Fruit fly (Drosophila melanogaster) whole organism, embryonic: ENCODE results near the gene CG10801.

ENCODE experiments used
- Atf3 ChIP-seq: fragments of 200-800 bp; sonication (Bioruptor generic); optimal IDR thresholded peaks from 3 replicates; lab custom pipeline; 2016; ENCODE audit warnings: missing biosample characterization, missing genetic modification characterization
- CG10565 ChIP-seq: fragments of 200-800 bp; sonication (Bioruptor generic); optimal IDR thresholded peaks from 3 replicates; lab custom pipeline; 2016; ENCODE audit warnings: missing biosample characterization, mild to moderate bottlenecking, missing genetic modification characterization
- CG11696 ChIP-seq: fragments of 200-800 bp; sonication (Bioruptor generic); IDR thresholded peaks from 2 replicates; pipeline ENCODE4 v1.3.6; 2022; ENCODE audit warnings: missing biosample characterization, missing genetic modification characterization
- CG12219 ChIP-seq: fragments of 200-800 bp; sonication (Bioruptor generic); optimal IDR thresholded peaks from 3 replicates; lab custom pipeline; 2018; ENCODE audit warnings: missing biosample characterization, mild to moderate bottlenecking, missing genetic modification characterization
- CG1602 ChIP-seq: fragments of 200-800 bp; sonication (Bioruptor generic); optimal IDR thresholded peaks from 3 replicates; lab custom pipeline; 2016; ENCODE audit warnings: missing biosample characterization, missing genetic modification characterization
- CG17568 ChIP-seq: fragments of 200-800 bp; sonication (Bioruptor generic); optimal IDR thresholded peaks from 2 replicates; lab custom pipeline; 2018; ENCODE audit warnings: missing biosample characterization, mild to moderate bottlenecking, missing genetic modification characterization, moderate library complexity
- CG17802 ChIP-seq: fragments of 200-800 bp; sonication (Bioruptor generic); optimal IDR thresholded peaks from 2 replicates; lab custom pipeline; 2018; ENCODE audit warnings: missing biosample characterization, mild to moderate bottlenecking, missing genetic modification characterization, moderate library complexity
- CG18476 ChIP-seq: fragments of 200-800 bp; sonication (Bioruptor generic); optimal IDR thresholded peaks from 2 replicates; lab custom pipeline; 2016; ENCODE audit warnings: missing biosample characterization, mild to moderate bottlenecking, missing genetic modification characterization
- CG2199 ChIP-seq: fragments of 200-800 bp; sonication (Bioruptor generic); IDR thresholded peaks from 3 replicates; pipeline ENCODE4 v1.3.6; 2022; ENCODE audit warnings: missing biosample characterization, missing genetic modification characterization
- CG32532 ChIP-seq: fragments of 200-800 bp; sonication (Bioruptor generic); IDR thresholded peaks from 2 replicates; pipeline ENCODE4 v1.3.6; 2022; ENCODE audit warnings: missing biosample characterization, missing genetic modification characterization
- CG32767 ChIP-seq: fragments of 200-800 bp; sonication (Bioruptor generic); IDR thresholded peaks from 2 replicates; pipeline ENCODE4 v1.3.6; 2022; ENCODE audit warnings: missing biosample characterization, missing genetic modification characterization
- CG3838 ChIP-seq: fragments of 200-800 bp; sonication (Bioruptor generic); optimal IDR thresholded peaks from 3 replicates; lab custom pipeline; 2016; ENCODE audit warnings: missing biosample characterization, missing genetic modification characterization
- CG4424 ChIP-seq: fragments of 200-800 bp; sonication (Bioruptor generic); optimal IDR thresholded peaks from 3 replicates; lab custom pipeline; 2016; ENCODE audit warnings: missing biosample characterization, missing genetic modification characterization
- CG4707 ChIP-seq: fragments of 200-800 bp; sonication (Bioruptor generic); optimal IDR thresholded peaks from 2 replicates; lab custom pipeline; 2018; ENCODE audit warnings: missing biosample characterization, mild to moderate bottlenecking, missing genetic modification characterization, moderate library complexity
- CG6765 ChIP-seq: fragments of 200-800 bp; sonication (Bioruptor generic); optimal IDR thresholded peaks from 3 replicates; lab custom pipeline; 2017; ENCODE audit warnings: missing biosample characterization, mild to moderate bottlenecking, missing genetic modification characterization
- CG8290 ChIP-seq, 3 experiments: fragments of 200-800 bp; sonication (Bioruptor generic); optimal IDR thresholded peaks; 2 replicates each; lab custom pipeline; 2016 to 2019; ENCODE audit warnings: missing biosample characterization in 3 of 3, missing genetic modification characterization in 3 of 3, mild to moderate bottlenecking in 2 of 3, moderate library complexity in 1 of 3
- CG8924 ChIP-seq: fragments of 200-800 bp; optimal IDR thresholded peaks from 3 replicates; lab custom pipeline; 2019; ENCODE audit warnings: missing biosample characterization, mild to moderate bottlenecking, missing genetic modification characterization, moderate library complexity
- CTCF ChIP-seq: fragments of 200-800 bp; sonication (Bioruptor generic); optimal IDR thresholded peaks from 2 replicates; lab custom pipeline; 2017; ENCODE audit warnings: missing biosample characterization, mild to moderate bottlenecking, missing genetic modification characterization, moderate library complexity
- D ChIP-seq, 2 experiments: fragments of 200-800 bp in 1 of 2; fragments of >200 bp in 1 of 2; sonication (Bioruptor generic) in 1 of 2; optimal IDR thresholded peaks; 2 replicates in 1 of 2; 3 replicates in 1 of 2; lab custom pipeline; 2017; ENCODE audit warnings: mild to moderate bottlenecking in 1 of 2, missing biosample characterization in 1 of 2, missing genetic modification characterization in 1 of 2, missing genetic modification reagents in 1 of 2
- D19A ChIP-seq: fragments of 200-800 bp; optimal IDR thresholded peaks from 3 replicates; lab custom pipeline; 2019; ENCODE audit warnings: missing biosample characterization, mild to moderate bottlenecking, missing genetic modification characterization, moderate library complexity
- Dbx ChIP-seq: fragments of 200-800 bp; sonication (Bioruptor generic); IDR thresholded peaks from 3 replicates; pipeline ENCODE4 v1.3.6; 2022; ENCODE audit warnings: missing biosample characterization, missing genetic modification characterization
- E2f2 ChIP-seq: fragments of 200-800 bp; sonication (Bioruptor generic); IDR thresholded peaks from 2 replicates; pipeline ENCODE4 v1.3.6; 2022; ENCODE audit warnings: missing biosample characterization, missing genetic modification characterization
- Ets65A ChIP-seq: fragments of 200-800 bp; sonication (Bioruptor generic); peaks from one replicate; lab custom pipeline; 2016; ENCODE audit warnings: missing biosample characterization, missing genetic modification characterization
- Ets97D ChIP-seq: fragments of 200-800 bp; sonication (Bioruptor generic); optimal IDR thresholded peaks from 3 replicates; lab custom pipeline; 2016; ENCODE audit warnings: missing biosample characterization, missing genetic modification characterization
- Fer3 ChIP-seq: fragments of 200-800 bp; sonication (Bioruptor generic); optimal IDR thresholded peaks from 2 replicates; lab custom pipeline; 2018; ENCODE audit warnings: missing biosample characterization, mild to moderate bottlenecking, missing genetic modification characterization, moderate library complexity
- Hand ChIP-seq: fragments of 200-800 bp; sonication (Bioruptor generic); optimal IDR thresholded peaks from 2 replicates; lab custom pipeline; 2017; ENCODE audit warnings: mild to moderate bottlenecking, missing biosample characterization, missing genetic modification reagents, missing genetic modification characterization
- Mrtf ChIP-seq: fragments of 200-800 bp; sonication (Bioruptor generic); IDR thresholded peaks from 3 replicates; pipeline ENCODE4 v1.3.6; 2022; ENCODE audit warnings: missing biosample characterization, missing genetic modification characterization
- Side ChIP-seq: fragments of 200-800 bp; sonication (Bioruptor generic); optimal IDR thresholded peaks from 2 replicates; lab custom pipeline; 2016; ENCODE audit warnings: missing biosample characterization, missing genetic modification characterization
- Taf1 ChIP-seq: fragments of 200-800 bp; sonication (Bioruptor generic); IDR thresholded peaks from 2 replicates; pipeline ENCODE4 v1.3.6; 2022; ENCODE audit warnings: missing biosample characterization, missing genetic modification characterization
- Trl ChIP-seq, 3 experiments: fragments of >200 bp in 2 of 3; fragments of 200-800 bp in 1 of 3; sonication (Bioruptor generic) in 1 of 3; optimal IDR thresholded peaks; 2 replicates in 1 of 3; 3 replicates in 2 of 3; lab custom pipeline; 2016 to 2017; ENCODE audit warnings: missing biosample characterization in 1 of 3, missing genetic modification characterization in 1 of 3
- abd-A ChIP-seq: fragments of 200-800 bp; sonication (Bioruptor generic); optimal IDR thresholded peaks from 3 replicates; lab custom pipeline; 2019; ENCODE audit warnings: missing biosample characterization, mild to moderate bottlenecking, missing genetic modification characterization, moderate library complexity
- cg ChIP-seq: fragments of 200-800 bp; sonication (Bioruptor generic); optimal IDR thresholded peaks from 3 replicates; lab custom pipeline; 2019; ENCODE audit warnings: missing biosample characterization, mild to moderate bottlenecking, missing genetic modification characterization, moderate library complexity
- ci ChIP-seq: fragments of 200-800 bp; sonication (Bioruptor generic); IDR thresholded peaks from 3 replicates; pipeline ENCODE4 v1.3.6; 2022; ENCODE audit warnings: missing biosample characterization, missing genetic modification characterization
- eyg ChIP-seq: fragments of 200-800 bp; sonication (Bioruptor generic); optimal IDR thresholded peaks from 3 replicates; lab custom pipeline; 2016; ENCODE audit warnings: missing biosample characterization, missing genetic modification characterization
- onecut ChIP-seq: fragments of 200-800 bp; sonication (Bioruptor generic); IDR thresholded peaks from 2 replicates; pipeline ENCODE4 v1.3.6; 2022; ENCODE audit warnings: missing biosample characterization, missing genetic modification characterization
- pfk ChIP-seq: fragments of 200-800 bp; sonication (Bioruptor generic); optimal IDR thresholded peaks from 2 replicates; lab custom pipeline; 2018; ENCODE audit warnings: missing biosample characterization, mild to moderate bottlenecking, missing genetic modification characterization, moderate library complexity
- ranshi ChIP-seq: fragments of 200-800 bp; sonication (Bioruptor generic); IDR thresholded peaks from 2 replicates; pipeline ENCODE4 v1.3.6; 2022; ENCODE audit warnings: missing biosample characterization, missing genetic modification characterization
- row ChIP-seq: fragments of 200-800 bp; sonication (Bioruptor generic); IDR thresholded peaks from 3 replicates; pipeline ENCODE4 v1.3.6; 2022; ENCODE audit warnings: missing biosample characterization, missing genetic modification characterization
- sd ChIP-seq: fragments of 200-800 bp; sonication (Bioruptor generic); optimal IDR thresholded peaks from 3 replicates; lab custom pipeline; 2018; ENCODE audit warnings: missing biosample characterization, mild to moderate bottlenecking, missing genetic modification characterization, moderate library complexity
- sens ChIP-seq: fragments of 200-800 bp; sonication (Bioruptor generic); peaks from one replicate; lab custom pipeline; 2016; ENCODE audit warnings: missing biosample characterization, missing genetic modification characterization
- slbo ChIP-seq: fragments of 200-800 bp; sonication (Bioruptor generic); IDR thresholded peaks from 2 replicates; pipeline ENCODE4 v1.3.6; 2022; ENCODE audit warnings: missing biosample characterization, missing genetic modification characterization
- sob ChIP-seq: fragments of 200-800 bp; sonication (Bioruptor generic); IDR thresholded peaks from 2 replicates; pipeline ENCODE4 v1.3.6; 2022; ENCODE audit warnings: missing biosample characterization, missing genetic modification characterization
- stwl ChIP-seq: fragments of 200-800 bp; sonication (Bioruptor generic); optimal IDR thresholded peaks from 3 replicates; lab custom pipeline; 2018; ENCODE audit warnings: missing biosample characterization, mild to moderate bottlenecking, missing genetic modification characterization, moderate library complexity
- tup ChIP-seq: fragments of 200-800 bp; sonication (Bioruptor generic); optimal IDR thresholded peaks from 2 replicates; lab custom pipeline; 2016; ENCODE audit warnings: missing biosample characterization, mild to moderate bottlenecking, missing genetic modification characterization, moderate library complexity
- tx ChIP-seq: fragments of 200-800 bp; sonication (Bioruptor generic); optimal IDR thresholded peaks from 2 replicates; lab custom pipeline; 2016; ENCODE audit warnings: missing biosample characterization, missing genetic modification characterization
- zen2 ChIP-seq: fragments of 200-800 bp; sonication (Bioruptor generic); IDR thresholded peaks from 3 replicates; pipeline ENCODE4 v1.3.6; 2022; ENCODE audit warnings: missing biosample characterization, missing genetic modification characterization; ENCODE audit not compliant: partially characterized antibody

CG10801 gene

dm6 chrX:3463944-3464343 lies 3.6 kb downstream of the CG10801 start, which contains the start of gene CG16781:
Gene CG16781, minus strand, starts transcription at chrX:3464044.
- TF ChIP-seq CG18476 (GFP tag; lab: Kevin White, UChicago) (no peak), CG17802 (tag; lab: Kevin White, UChicago) (no peak)
- TF ChIP-seq, all 482 proteins: peak for 0

DNA sequence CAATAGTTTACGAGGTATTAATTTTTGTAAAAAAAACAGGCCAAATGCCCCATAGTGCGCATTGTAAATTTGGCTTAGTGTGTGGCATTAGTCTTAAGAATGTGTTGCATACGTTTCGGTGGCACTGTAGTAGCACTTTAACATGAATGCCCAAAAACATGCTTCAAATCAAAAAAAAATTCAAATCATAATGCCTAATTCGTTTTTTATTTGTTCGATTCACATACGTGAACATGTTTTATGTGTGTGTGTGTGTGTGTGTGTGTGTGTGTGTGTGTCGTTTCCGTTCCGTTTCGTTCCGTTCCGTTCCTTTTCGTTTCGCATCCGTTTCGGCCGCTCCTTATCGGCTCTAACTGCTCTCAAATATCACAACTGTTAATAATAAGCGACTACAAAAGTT lies 5.2 kb downstream of the CG10801 start:
- TF ChIP-seq CG32532 (GFP tag; lab: Robert Waterston, UW) (peak; percentile 15; the same call in 1 of the 2 replicates), ranshi (GFP tag; lab: Robert Waterston, UW) (no peak), CG6765 (GFP tag; lab: Kevin White, UChicago) (no peak), stwl (tag; lab: Kevin White, UChicago) (peak; percentile 28), ci (peak; percentile 70), CG32767 (GFP tag; lab: Robert Waterston, UW) (no peak), CG1602 (GFP tag; lab: Kevin White, UChicago) (no peak), cg (GFP tag; lab: Kevin White, UChicago) (peak; percentile 42), CG4707 (GFP tag; lab: Kevin White, UChicago) (peak; percentile 42), slbo (GFP tag; lab: Robert Waterston, UW) (no peak), Ets97D (GFP tag; lab: Kevin White, UChicago) (peak; percentile 23), Mrtf (GFP tag; lab: Robert Waterston, UW) (no peak), E2f2 (GFP tag; lab: Robert Waterston, UW) (peak; percentile 15; the same call in 1 of the 2 replicates), CG10565 (GFP tag; lab: Kevin White, UChicago) (no peak), CG2199 (GFP tag; lab: Robert Waterston, UW) (peak; percentile 34; the same call in 1 of the 3 replicates), CTCF (GFP tag; lab: Kevin White, UChicago) (peak; percentile 46), sens (GFP tag; lab: Kevin White, UChicago) (peak; percentile 33), pfk (peak; percentile 77), CG17568 (GFP tag; lab: Kevin White, UChicago) (peak; percentile 35), CG8290 (GFP tag; optimal IDR thresholded peaks at IDR 0.05; lab: Kevin White, UChicago) (no peak), CG8290 (tag; optimal IDR thresholded peaks at IDR 0.05; lab: Kevin White, UChicago) (peak in 1 of 2 experiments; percentile 33), row (GFP tag; lab: Robert Waterston, UW) (peak; percentile 25; the same call in 1 of the 3 replicates), CG17802 (tag; lab: Kevin White, UChicago) (no peak), CG12219 (GFP tag; lab: Kevin White, UChicago) (no peak), Fer3 (no peak), Hand (GFP tag; lab: Kevin White, UChicago) (no peak)

DNA sequence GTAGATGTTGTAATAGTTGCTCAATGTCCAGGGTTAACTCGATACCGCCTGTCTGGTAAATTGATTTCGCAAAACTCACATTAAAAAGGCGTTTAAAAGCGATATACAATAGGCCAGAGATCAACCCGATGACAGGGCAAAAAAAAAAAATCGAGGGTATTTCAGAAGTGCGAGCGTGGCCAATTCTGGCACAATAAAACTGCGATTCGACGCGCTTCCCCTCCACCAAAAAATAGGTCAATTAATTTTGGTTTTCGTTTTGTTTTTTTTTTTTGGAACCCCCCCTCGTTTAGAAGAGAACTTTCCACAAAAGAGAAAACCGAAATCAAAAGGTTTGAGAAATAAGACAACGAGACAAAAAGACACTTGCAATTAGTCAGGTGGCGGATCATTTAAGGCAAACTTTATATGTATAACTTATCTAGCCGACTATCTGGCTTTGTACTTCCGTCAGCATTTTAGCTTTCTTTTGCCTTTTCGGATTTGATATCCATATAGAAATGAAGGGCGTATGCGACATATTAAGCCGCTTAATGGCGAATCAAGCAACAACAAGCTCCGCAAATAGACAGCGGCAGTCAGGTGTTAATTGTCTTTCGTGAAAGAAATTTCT lies 10.2 kb downstream of the CG10801 start:
- TF ChIP-seq Ets65A (GFP tag; lab: Kevin White, UChicago) (peak; percentile 43), sob (GFP tag; lab: Robert Waterston, UW) (no peak)
- TF ChIP-seq, all 482 proteins: peak for 1

DNA sequence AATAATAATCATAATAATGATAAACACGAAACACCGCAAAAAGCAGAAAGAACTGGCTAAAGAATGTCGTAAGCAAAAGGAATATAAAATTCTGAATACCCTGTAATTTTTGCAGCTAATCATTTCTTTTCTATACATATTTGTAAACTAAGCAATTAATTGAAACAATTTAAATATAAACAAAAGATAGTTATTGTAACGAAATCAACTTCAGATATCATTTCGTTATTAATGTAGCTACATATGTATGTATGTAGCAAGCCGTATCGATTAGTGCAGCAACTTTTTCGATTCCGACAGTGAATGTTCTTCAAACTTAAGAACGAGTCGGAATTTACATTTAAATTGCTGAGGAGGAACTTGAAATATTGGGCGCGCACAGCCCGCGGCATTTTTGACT lies 13.2 kb downstream of the CG10801 start:
- TF ChIP-seq tup (GFP tag; lab: Kevin White, UChicago) (no peak), CG3838 (GFP tag; lab: Kevin White, UChicago) (no peak), Taf1 (GFP tag; lab: Robert Waterston, UW) (no peak), Trl (optimal IDR thresholded peaks at IDR 0.05; lab: Kevin White, UChicago) (no peak), Trl (GFP tag; optimal IDR thresholded peaks at IDR 0.05; lab: Kevin White, UChicago) (no peak), D (optimal IDR thresholded peaks at IDR 0.05; lab: Kevin White, UChicago) (no peak), D (GFP tag; optimal IDR thresholded peaks at IDR 0.05; lab: Kevin White, UChicago) (no peak), sd (tag; lab: Kevin White, UChicago) (peak; percentile 90), Side (GFP tag; lab: Kevin White, UChicago) (no peak), abd-A (tag; lab: Kevin White, UChicago) (peak; percentile 53), D19A (tag; lab: Kevin White, UChicago) (peak; percentile 23), Dbx (GFP tag; lab: Robert Waterston, UW) (no peak), zen2 (GFP tag; lab: Robert Waterston, UW) (no peak), Atf3 (GFP tag; lab: Kevin White, UChicago) (no peak), tx (GFP tag; lab: Kevin White, UChicago) (no peak), CG4424 (GFP tag; lab: Kevin White, UChicago) (no peak), CG11696 (GFP tag; lab: Robert Waterston, UW) (no peak), onecut (GFP tag; lab: Robert Waterston, UW) (no peak), CG8924 (tag; lab: Kevin White, UChicago) (no peak), eyg (GFP tag; lab: Kevin White, UChicago) (no peak)
